Worm (Caenorhabditis elegans) whole organism, L1 larva: Measurements from ENCODE around the gene gpla-1.

Experiments used
- alr-1 ChIP-seq: fragments of 200-800 bp; sonication (Bioruptor generic); optimal IDR thresholded peaks from 2 replicates; lab custom pipeline; 2018; ENCODE audit warnings: borderline replicate concordance, mild to moderate bottlenecking, missing genetic modification characterization, missing compliant biosample characterization
- ama-1 ChIP-seq: fragments of 150-350 bp; optimal IDR thresholded peaks from 2 replicates; lab custom pipeline; 2014
- elt-2 ChIP-seq: sonication (generic microtip); optimal IDR thresholded peaks from 2 replicates; lab custom pipeline; 2016; ENCODE audit warnings: missing genetic modification characterization, mild to moderate bottlenecking, inconsistent platforms, missing compliant biosample characterization, missing genetic modification reagents
- fkh-10 ChIP-seq: sonication (generic microtip); optimal IDR thresholded peaks from 2 replicates; lab custom pipeline; 2017; ENCODE audit warnings: missing biosample characterization, missing genetic modification reagents, missing genetic modification characterization
- fkh-4 ChIP-seq: sonication (generic microtip); optimal IDR thresholded peaks from 2 replicates; lab custom pipeline; 2016; ENCODE audit warnings: missing compliant biosample characterization, missing genetic modification characterization, borderline replicate concordance
- sox-4 ChIP-seq: sonication (generic microtip); optimal IDR thresholded peaks from 2 replicates; lab custom pipeline; 2016; ENCODE audit warnings: missing genetic modification characterization, missing compliant biosample characterization

DNA sequence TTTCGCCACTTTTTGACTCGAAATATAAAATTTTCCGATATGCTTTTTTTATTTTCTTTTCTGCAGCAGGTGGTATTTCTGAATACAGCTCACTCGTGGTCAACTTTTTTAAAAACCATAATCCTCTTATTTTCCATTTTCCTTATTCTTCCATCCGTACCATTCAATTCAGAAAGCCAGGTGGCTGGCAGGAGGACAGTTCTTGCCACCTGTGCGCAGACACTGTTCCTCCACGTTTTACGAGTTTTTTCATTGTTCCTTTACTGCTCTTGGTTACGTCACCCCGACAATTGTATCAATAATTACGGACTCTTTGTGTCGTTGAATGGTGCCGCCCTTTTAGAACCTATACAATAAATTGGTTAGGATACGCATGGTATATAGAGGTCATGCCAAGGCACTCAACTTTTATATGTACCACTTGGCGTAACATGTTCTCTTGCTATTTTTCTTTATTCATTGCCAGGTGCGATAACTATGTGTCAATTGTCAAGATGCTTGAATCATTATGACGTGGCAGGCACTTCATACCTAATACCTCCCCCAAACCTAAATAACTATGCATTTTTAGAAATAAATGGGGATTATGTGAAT is 15.3 kb upstream of the gpla-1 start:
- TF ChIP-seq alr-1 (no peak), sox-4 (tag; lab: Kevin White, UChicago) (no peak), elt-2 (tag; lab: Kevin White, UChicago) (no peak), ama-1 (lab: Kevin White, UChicago) (no peak), fkh-10 (GFP tag; lab: Kevin White, UChicago) (no peak), fkh-4 (tag; lab: Kevin White, UChicago) (no peak)
